Worm (Caenorhabditis elegans) whole organism, late embryonic: ENCODE results near the gene F22H10.11.

ENCODE experiments used
- C38D4.7 ChIP-seq: fragments of 200-800 bp; sonication (Bioruptor generic); optimal IDR thresholded peaks from 2 replicates; lab custom pipeline; 2018; ENCODE audit warnings: mild to moderate bottlenecking, missing genetic modification characterization, moderate library complexity, missing compliant biosample characterization
- F13H6.1 ChIP-seq: sonication (generic microtip); optimal IDR thresholded peaks from 2 replicates; lab custom pipeline; 2016; ENCODE audit warnings: missing genetic modification characterization, missing compliant biosample characterization
- K09A11.1 ChIP-seq: sonication (generic microtip); optimal IDR thresholded peaks from 2 replicates; lab custom pipeline; 2017; ENCODE audit warnings: antibody characterized with exemption, mild to moderate bottlenecking, missing genetic modification characterization, missing compliant biosample characterization; ENCODE audit not compliant: insufficient read depth
- T23F11.4 ChIP-seq: fragments of 200-800 bp; sonication (Bioruptor generic); optimal IDR thresholded peaks from 2 replicates; lab custom pipeline; 2018; ENCODE audit warnings: mild to moderate bottlenecking, missing genetic modification characterization, missing compliant biosample characterization
- Y22D7AL.16 ChIP-seq: sonication (generic microtip); optimal IDR thresholded peaks from 2 replicates; lab custom pipeline; 2016; ENCODE audit warnings: missing genetic modification characterization, missing compliant biosample characterization
- ahr-1 ChIP-seq: sonication (generic microtip); optimal IDR thresholded peaks from 2 replicates; lab custom pipeline; 2016; ENCODE audit warnings: missing genetic modification characterization, missing compliant biosample characterization
- ceh-18 ChIP-seq: sonication (generic microtip); optimal IDR thresholded peaks from 2 replicates; lab custom pipeline; 2016; ENCODE audit warnings: missing genetic modification characterization, missing compliant biosample characterization
- ceh-2 ChIP-seq: sonication (generic microtip); optimal IDR thresholded peaks from 2 replicates; lab custom pipeline; 2016; ENCODE audit warnings: missing genotype, missing genetic modification characterization, missing compliant biosample characterization
- ceh-22 ChIP-seq: sonication (generic microtip); optimal IDR thresholded peaks from 2 replicates; lab custom pipeline; 2017; ENCODE audit warnings: missing biosample characterization, missing genetic modification characterization
- ceh-24 ChIP-seq: sonication (generic microtip); optimal IDR thresholded peaks from 2 replicates; lab custom pipeline; 2016; ENCODE audit warnings: mild to moderate bottlenecking, missing genetic modification characterization, missing compliant biosample characterization
- ceh-30 ChIP-seq: fragments of 150-350 bp; optimal IDR thresholded peaks from 2 replicates; lab custom pipeline; 2014; ENCODE audit warnings: missing biosample characterization, missing genetic modification characterization
- ceh-31 ChIP-seq: sonication (generic microtip); optimal IDR thresholded peaks from 2 replicates; lab custom pipeline; 2016; ENCODE audit warnings: missing genetic modification characterization, missing compliant biosample characterization
- ceh-34 ChIP-seq: sonication (generic microtip); optimal IDR thresholded peaks from 2 replicates; lab custom pipeline; 2016; ENCODE audit warnings: mild to moderate bottlenecking, missing genetic modification characterization, missing compliant biosample characterization
- ceh-45 ChIP-seq: fragments of 200-800 bp; sonication (Bioruptor generic); IDR thresholded peaks from 2 replicates; pipeline ENCODE4 v1.3.6; 2022; ENCODE audit warnings: missing genetic modification reagents, missing genetic modification characterization, missing compliant biosample characterization
- ceh-48 ChIP-seq: sonication (generic microtip); optimal IDR thresholded peaks from 2 replicates; lab custom pipeline; 2016; ENCODE audit warnings: missing genetic modification characterization, inconsistent platforms, missing compliant biosample characterization
- ceh-9 ChIP-seq: sonication (generic microtip); optimal IDR thresholded peaks from 2 replicates; lab custom pipeline; 2016; ENCODE audit warnings: mild to moderate bottlenecking, missing genetic modification characterization, inconsistent platforms, missing compliant biosample characterization
- che-1 ChIP-seq: sonication (generic microtip); optimal IDR thresholded peaks from 2 replicates; lab custom pipeline; 2016; ENCODE audit warnings: mild to moderate bottlenecking, missing genetic modification characterization, missing compliant biosample characterization
- dmd-4 ChIP-seq: sonication (generic microtip); optimal IDR thresholded peaks from 2 replicates; lab custom pipeline; 2016; ENCODE audit warnings: borderline replicate concordance, missing genetic modification characterization, missing compliant biosample characterization
- elt-2 ChIP-seq: sonication (generic microtip); optimal IDR thresholded peaks from 2 replicates; lab custom pipeline; 2016; ENCODE audit warnings: missing genetic modification reagents, missing genetic modification characterization, missing compliant biosample characterization
- elt-4 ChIP-seq: sonication (generic microtip); optimal IDR thresholded peaks from 2 replicates; lab custom pipeline; 2016; ENCODE audit warnings: missing genetic modification characterization, missing compliant biosample characterization
- eyg-1 ChIP-seq: sonication (generic microtip); optimal IDR thresholded peaks from 2 replicates; lab custom pipeline; 2016; ENCODE audit warnings: missing genotype, missing genetic modification characterization, missing compliant biosample characterization
- fax-1 ChIP-seq: sonication (generic microtip); optimal IDR thresholded peaks from 2 replicates; lab custom pipeline; 2016; ENCODE audit warnings: missing genotype, missing genetic modification characterization, missing compliant biosample characterization
- fkh-10 ChIP-seq: fragments of 150-350 bp; optimal IDR thresholded peaks from 2 replicates; lab custom pipeline; 2014; ENCODE audit warnings: missing biosample characterization, missing genetic modification reagents, missing genetic modification characterization
- fkh-6 ChIP-seq: sonication (generic microtip); optimal IDR thresholded peaks from 2 replicates; lab custom pipeline; 2016; ENCODE audit warnings: missing genetic modification characterization, missing compliant biosample characterization
- hlh-30 ChIP-seq: sonication (generic microtip); optimal IDR thresholded peaks from 2 replicates; lab custom pipeline; 2017; ENCODE audit warnings: antibody characterized with exemption, missing genetic modification characterization, missing compliant biosample characterization; ENCODE audit not compliant: insufficient read depth
- mec-3 ChIP-seq: sonication (generic microtip); optimal IDR thresholded peaks from 2 replicates; lab custom pipeline; 2016; ENCODE audit warnings: borderline replicate concordance, missing genetic modification characterization, missing compliant biosample characterization
- nhr-232 ChIP-seq: sonication (generic microtip); optimal IDR thresholded peaks from 2 replicates; lab custom pipeline; 2016; ENCODE audit warnings: missing genetic modification characterization, missing compliant biosample characterization
- pat-9 ChIP-seq: fragments of 200-800 bp; sonication (Bioruptor generic); optimal IDR thresholded peaks from 2 replicates; lab custom pipeline; 2018; ENCODE audit warnings: mild to moderate bottlenecking, missing genetic modification characterization, moderate library complexity, missing compliant biosample characterization
- pax-1 ChIP-seq: fragments of 150-350 bp; optimal IDR thresholded peaks from 2 replicates; lab custom pipeline; 2014; ENCODE audit warnings: missing biosample characterization, missing genetic modification characterization
- pha-4 ChIP-seq: fragments of 150-350 bp; optimal IDR thresholded peaks from 2 replicates; lab custom pipeline; 2018; ENCODE audit warnings: missing biosample characterization, missing genetic modification reagents, missing genetic modification characterization
- sdc-2 ChIP-seq: sonication (generic microtip); optimal IDR thresholded peaks from 2 replicates; lab custom pipeline; 2016; ENCODE audit warnings: missing genotype, missing genetic modification characterization, missing compliant biosample characterization
- sox-2 ChIP-seq: fragments of 200-800 bp; sonication (Bioruptor generic); IDR thresholded peaks from 2 replicates; pipeline ENCODE4 v1.3.6; 2022; ENCODE audit warnings: missing genetic modification reagents, missing genetic modification characterization, missing compliant biosample characterization
- syd-9 ChIP-seq: sonication (generic microtip); optimal IDR thresholded peaks from 2 replicates; lab custom pipeline; 2016; ENCODE audit warnings: mild to moderate bottlenecking, missing genetic modification characterization, moderate library complexity, missing compliant biosample characterization
- ttx-3 ChIP-seq: sonication (generic microtip); optimal IDR thresholded peaks from 2 replicates; lab custom pipeline; 2016; ENCODE audit warnings: missing genetic modification reagents, missing genetic modification characterization, missing compliant biosample characterization
- unc-55 ChIP-seq: sonication (generic microtip); optimal IDR thresholded peaks from 2 replicates; lab custom pipeline; 2017; ENCODE audit warnings: missing biosample characterization, missing genetic modification reagents, missing genetic modification characterization
- zip-5 ChIP-seq: sonication (generic microtip); optimal IDR thresholded peaks from 2 replicates; lab custom pipeline; 2016; ENCODE audit warnings: missing genetic modification characterization, missing compliant biosample characterization

Gene F22H10.11

DNA sequence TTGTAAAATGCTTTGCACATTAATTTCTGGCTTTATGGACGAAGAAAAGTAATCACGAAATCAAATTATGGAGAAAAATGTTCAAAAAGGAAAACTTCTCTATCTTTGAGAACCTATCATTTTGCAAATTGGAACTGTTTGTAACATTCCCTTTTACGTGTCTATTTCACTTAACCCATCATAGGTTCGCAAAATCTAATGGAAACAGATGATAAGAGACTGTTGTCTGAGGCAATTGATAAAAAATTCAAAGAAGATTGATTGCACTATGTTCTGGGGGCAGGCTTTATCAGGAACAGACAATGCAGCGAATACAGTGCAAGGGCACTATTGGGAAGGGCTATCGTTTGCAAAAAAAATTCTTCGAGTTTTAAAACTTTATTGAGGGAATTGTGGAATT is 7.3 kb upstream of the F22H10.11 start:
- TF ChIP-seq ceh-30 (tag; lab: Kevin White, UChicago), result no peak
- TF ChIP-seq fkh-10 (GFP tag; lab: Kevin White, UChicago), result no peak
- TF ChIP-seq C38D4.7 (GFP tag; lab: Kevin White, UChicago), result no peak
- peak; percentile 86 for TF ChIP-seq sdc-2 (tag; lab: Kevin White, UChicago)
- TF ChIP-seq ceh-45 (GFP tag; lab: Robert Waterston, UW), result no peak
- TF ChIP-seq ceh-22, result no peak
- no peak for TF ChIP-seq ttx-3 (tag; lab: Kevin White, UChicago)
- no peak for TF ChIP-seq ceh-18 (tag; lab: Kevin White, UChicago)

DNA sequence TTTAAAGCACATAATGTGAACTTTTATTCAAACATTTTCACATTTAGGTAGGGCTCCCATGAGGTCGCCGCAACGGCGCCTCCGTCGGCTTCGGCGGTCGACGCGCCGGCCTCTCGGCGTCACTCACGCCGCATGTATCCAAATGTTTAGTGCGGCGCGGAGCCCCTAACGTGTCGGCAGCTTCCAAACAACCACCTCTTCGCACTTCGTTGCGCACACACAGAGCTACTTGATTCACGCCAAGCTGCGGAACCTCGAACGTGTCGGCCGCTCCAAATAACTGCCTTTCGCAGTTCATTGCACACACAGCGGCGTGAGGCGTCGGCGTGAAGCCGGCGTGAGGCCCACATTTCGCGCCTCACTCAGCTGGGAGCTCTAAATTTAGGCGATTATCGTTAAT is 3.2 kb upstream of the F22H10.11 start, which contains the start of gene F22H10.6:
Gene F22H10.6 (minus strand): TSS at position 292 of the 400 bp plus-strand sequence.
- TF ChIP-seq syd-9 (no peak), Y22D7AL.16 (tag; lab: Kevin White, UChicago) (no peak), zip-5 (tag; lab: Kevin White, UChicago) (no peak), ceh-9 (tag; lab: Kevin White, UChicago) (no peak), pha-4 (tag; lab: Kevin White, UChicago) (no peak), ceh-45 (GFP tag; lab: Robert Waterston, UW) (no peak), elt-2 (no peak), sox-2 (GFP tag; lab: Robert Waterston, UW) (no peak), eyg-1 (tag; lab: Kevin White, UChicago) (no peak), dmd-4 (tag; lab: Kevin White, UChicago) (no peak), ceh-24 (tag; lab: Kevin White, UChicago) (no peak), ceh-31 (tag; lab: Kevin White, UChicago) (no peak), fax-1 (tag; lab: Kevin White, UChicago) (no peak), ceh-2 (no peak), ceh-18 (tag; lab: Kevin White, UChicago) (no peak), ttx-3 (tag; lab: Kevin White, UChicago) (no peak)

ce11 chrX:16689852-16690473 is 2.1 kb upstream of the F22H10.11 start:
- TF ChIP-seq che-1 (no peak), ceh-30 (tag; lab: Kevin White, UChicago) (no peak), pat-9 (tag; lab: Kevin White, UChicago) (no peak), unc-55 (no peak), hlh-30 (tag; lab: Kevin White, UChicago) (no peak), elt-2 (no peak), ceh-34 (tag; lab: Kevin White, UChicago) (no peak), mec-3 (tag; lab: Kevin White, UChicago) (no peak), ttx-3 (tag; lab: Kevin White, UChicago) (no peak), fkh-6 (tag; lab: Kevin White, UChicago) (no peak), elt-4 (tag; lab: Kevin White, UChicago) (no peak), F13H6.1 (tag; lab: Kevin White, UChicago) (no peak)

DNA sequence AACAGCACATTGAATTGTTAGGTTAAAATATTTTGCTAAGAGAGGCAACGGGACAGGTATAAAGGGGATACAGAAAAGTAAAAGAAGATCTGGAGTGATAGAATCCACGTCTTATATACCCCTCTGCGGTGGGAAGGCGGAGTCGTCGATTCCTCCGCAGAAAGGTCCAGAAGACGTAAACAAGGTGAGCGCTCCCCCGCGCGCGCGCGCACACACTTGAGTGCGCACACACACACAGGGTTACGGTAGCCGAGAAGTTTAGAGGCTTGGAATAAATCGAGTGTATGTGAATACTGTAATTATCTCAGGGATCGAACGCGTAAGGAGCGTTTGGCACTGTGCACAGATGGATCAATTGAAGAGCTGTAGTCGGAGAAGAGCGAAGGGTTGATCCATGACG is 468 bp downstream of the F22H10.11 start:
- TF ChIP-seq ceh-48, result no peak
- no peak for TF ChIP-seq dmd-4 (tag; lab: Kevin White, UChicago)
- no peak for TF ChIP-seq pha-4 (tag; lab: Kevin White, UChicago)
- TF ChIP-seq eyg-1 (tag; lab: Kevin White, UChicago), result no peak
- no peak for TF ChIP-seq ceh-24 (tag; lab: Kevin White, UChicago)
- TF ChIP-seq ceh-22, result no peak
- TF ChIP-seq Y22D7AL.16 (tag; lab: Kevin White, UChicago), result no peak
- TF ChIP-seq nhr-232 (tag; lab: Kevin White, UChicago), result no peak
- no peak for TF ChIP-seq K09A11.1
- TF ChIP-seq pax-1, result no peak
- no peak for TF ChIP-seq T23F11.4
- no peak for TF ChIP-seq ahr-1 (tag; lab: Kevin White, UChicago)
- no peak for TF ChIP-seq ceh-30 (tag; lab: Kevin White, UChicago)
